Fruit fly (Drosophila melanogaster) whole organism, embryonic: Measurements from ENCODE around the gene Smvt.
A peak's percentile ranks its signal among the peaks of the same experiment; 100 is the strongest.

ENCODE experiments used
- Blimp-1 ChIP-seq: fragments of 200-800 bp; sonication (Bioruptor generic); optimal IDR thresholded peaks from 3 replicates; lab custom pipeline; 2018; ENCODE audit warnings: missing biosample characterization, missing genetic modification characterization, mild to moderate bottlenecking, moderate library complexity, missing genetic modification reagents
- C15 ChIP-seq: fragments of 200-800 bp; sonication (Bioruptor generic); IDR thresholded peaks from 3 replicates; pipeline ENCODE4 v1.3.6; 2022; ENCODE audit warnings: missing biosample characterization, missing genetic modification characterization
- CG15514 ChIP-seq: fragments of 200-800 bp; sonication (Bioruptor generic); optimal IDR thresholded peaks from 3 replicates; lab custom pipeline; 2017; ENCODE audit warnings: missing biosample characterization, missing genetic modification characterization, mild to moderate bottlenecking, moderate library complexity, missing genetic modification reagents
- CG34224 ChIP-seq: fragments of 200-800 bp; sonication (Bioruptor generic); IDR thresholded peaks from 3 replicates; pipeline ENCODE4 v1.3.6; 2022; ENCODE audit warnings: missing biosample characterization, missing genetic modification characterization; ENCODE audit not compliant: partially characterized antibody
- CG3838 ChIP-seq: fragments of 200-800 bp; sonication (Bioruptor generic); optimal IDR thresholded peaks from 3 replicates; lab custom pipeline; 2016; ENCODE audit warnings: missing biosample characterization, missing genetic modification characterization
- CG6175 ChIP-seq: fragments of 200-800 bp; sonication (Bioruptor generic); IDR thresholded peaks from 3 replicates; pipeline ENCODE4 v1.3.6; 2022; ENCODE audit warnings: missing biosample characterization, missing genetic modification characterization
- CG8924 ChIP-seq: fragments of 200-800 bp; optimal IDR thresholded peaks from 3 replicates; lab custom pipeline; 2019; ENCODE audit warnings: missing biosample characterization, mild to moderate bottlenecking, missing genetic modification characterization, moderate library complexity
- CG9215 ChIP-seq: fragments of 200-800 bp; sonication (Bioruptor generic); IDR thresholded peaks from 2 replicates; pipeline ENCODE4 v1.3.6; 2022; ENCODE audit warnings: missing biosample characterization, missing genetic modification characterization
- Dref ChIP-seq: fragments of 200-800 bp; sonication (Bioruptor generic); IDR thresholded peaks from 2 replicates; pipeline ENCODE4 v1.3.6; 2022; ENCODE audit warnings: missing biosample characterization, missing genetic modification characterization
- Nf-YB ChIP-seq: fragments of 200-800 bp; sonication (Bioruptor generic); optimal IDR thresholded peaks from 3 replicates; lab custom pipeline; 2019; ENCODE audit warnings: missing biosample characterization, mild to moderate bottlenecking, missing genetic modification characterization, moderate library complexity
- ab ChIP-seq: fragments of 200-800 bp; sonication (Bioruptor generic); optimal IDR thresholded peaks from 2 replicates; lab custom pipeline; 2016; ENCODE audit warnings: missing biosample characterization, missing genetic modification characterization
- her ChIP-seq: fragments of 200-800 bp; sonication (Bioruptor generic); optimal IDR thresholded peaks from 2 replicates; lab custom pipeline; 2016; ENCODE audit warnings: missing biosample characterization, missing genetic modification characterization
- psq ChIP-seq: fragments of 200-800 bp; sonication (Bioruptor generic); optimal IDR thresholded peaks from 2 replicates; lab custom pipeline; 2017; ENCODE audit warnings: missing biosample characterization, missing genetic modification characterization

DNA sequence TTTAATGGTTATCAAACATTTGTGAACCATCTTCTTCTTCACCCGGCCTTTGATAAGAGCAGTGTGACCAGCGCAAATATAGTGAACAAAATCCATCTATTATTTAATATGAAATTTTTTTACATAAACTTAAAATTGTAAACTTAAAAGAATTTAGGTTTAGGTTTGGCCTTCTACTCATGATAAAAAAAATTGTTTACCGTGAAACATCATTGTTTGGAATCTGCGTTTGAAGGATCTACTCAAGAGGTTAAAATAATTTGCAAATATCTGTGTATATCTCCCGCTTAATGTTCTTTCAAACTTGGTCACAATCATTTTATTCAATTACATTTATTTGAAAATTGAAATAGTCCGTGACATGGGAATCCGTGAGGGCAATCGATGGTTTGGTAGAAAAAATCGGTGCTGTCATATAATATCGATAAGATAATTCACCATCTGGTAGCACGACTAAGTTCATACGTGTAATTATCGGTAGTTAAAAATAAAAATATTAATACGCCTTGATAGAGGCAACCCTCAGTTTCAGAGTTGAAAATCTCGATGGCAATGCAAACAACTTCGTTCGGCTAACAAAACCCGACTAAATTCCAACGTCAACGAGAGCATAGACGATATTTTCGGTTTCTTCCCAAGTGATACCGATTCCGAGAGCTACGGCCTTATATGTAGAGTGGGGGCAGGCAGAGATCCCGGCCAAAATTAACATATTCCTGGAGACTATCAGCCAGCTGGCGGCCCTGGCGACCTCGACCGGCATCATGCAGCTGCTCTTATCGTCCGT lies 10.6 kb upstream of the Smvt start, which contains the start of the genes betaGlu and sip3:
- no peak for TF ChIP-seq CG6175 (GFP tag; lab: Robert Waterston, UW)
- TF ChIP-seq CG15514 (GFP tag; lab: Kevin White, UChicago), result peak; percentile 94
- no peak for TF ChIP-seq CG9215 (GFP tag; lab: Robert Waterston, UW)
- peak; percentile 91 for TF ChIP-seq Dref (GFP tag; lab: Robert Waterston, UW)
- no peak for TF ChIP-seq ab
- TF ChIP-seq C15 (GFP tag; lab: Robert Waterston, UW), result no peak
- TF ChIP-seq CG3838 (GFP tag; lab: Kevin White, UChicago), result no peak
- peak; percentile 89 for TF ChIP-seq CG34224
- TF ChIP-seq CG8924 (tag; lab: Kevin White, UChicago), result peak; percentile 25
- TF ChIP-seq Blimp-1 (GFP tag; lab: Kevin White, UChicago), result no peak
- no peak for TF ChIP-seq psq (GFP tag; lab: Kevin White, UChicago)
- TF ChIP-seq Nf-YB, result no peak
- TF ChIP-seq her (GFP tag; lab: Kevin White, UChicago), result no peak
